Fruit fly (Drosophila melanogaster): ENCODE results near the gene Nmd3.
A peak's percentile ranks its signal among the peaks of the same experiment; 100 is the strongest.

The Nmd3 gene

dm6 chrX:2145690-2146470 lies 38.6 kb downstream of the Nmd3 start (continued):
- TF ChIP-seq CG17612 (GFP tag; IDR thresholded peaks at IDR 0.05) (no peak), CG4730 (GFP tag; IDR thresholded peaks at IDR 0.05) (no peak), BtbVII (GFP tag; optimal IDR thresholded peaks at IDR 0.05) (no peak), NC2α (GFP tag; optimal IDR thresholded peaks at IDR 0.05) (no peak), CG3995 (GFP tag; optimal IDR thresholded peaks at IDR 0.05) (peak; percentile 73), CG2120 (GFP tag; optimal IDR thresholded peaks at IDR 0.05) (peak; percentile 47), NFAT (GFP tag; IDR thresholded peaks at IDR 0.05) (peak; percentile 36; the same call in 1 of the 2 replicates), PHDP (tag; optimal IDR thresholded peaks at IDR 0.05) (peak; percentile 21), peb (GFP tag; IDR thresholded peaks at IDR 0.05) (no peak), CG8765 (GFP tag; IDR thresholded peaks at IDR 0.05) (no peak), CG12659 (GFP tag; optimal IDR thresholded peaks at IDR 0.05) (peak; percentile 21), CG17328 (GFP tag; IDR thresholded peaks at IDR 0.05) (no peak), Atf3 (GFP tag; optimal IDR thresholded peaks at IDR 0.05) (no peak), HLH4C (GFP tag; IDR thresholded peaks at IDR 0.05; ENCODE audit: partially characterized antibody) (peak; percentile 69), phol (tag; optimal IDR thresholded peaks at IDR 0.05) (peak; percentile 14), CG14965 (GFP tag; optimal IDR thresholded peaks at IDR 0.05; ENCODE audit: borderline replicate concordance) (no peak), Bgb (GFP tag; IDR thresholded peaks at IDR 0.05; ENCODE audit: partially characterized antibody) (peak; percentile 65), CG6791 (GFP tag; IDR thresholded peaks at IDR 0.05; ENCODE audit: partially characterized antibody) (peak; percentile 62; the same call in 2 of the 3 replicates), emc (GFP tag; optimal IDR thresholded peaks at IDR 0.05) (no peak), danr (GFP tag; IDR thresholded peaks at IDR 0.05) (0 out of 2 replicates have a peak, but pooled peaks have one; percentile 20), fd96Cb (tag; optimal IDR thresholded peaks at IDR 0.05) (no peak), Gug (GFP tag; IDR thresholded peaks at IDR 0.05) (peak; percentile 30; the same call in 1 of the 4 replicates), CG4328 (GFP tag; optimal IDR thresholded peaks at IDR 0.05) (peak; percentile 46), CG12744 (GFP tag; optimal IDR thresholded peaks at IDR 0.05) (no peak), CG10565 (GFP tag; optimal IDR thresholded peaks at IDR 0.05) (no peak), fd102C (GFP tag; optimal IDR thresholded peaks at IDR 0.05) (no peak), ham (GFP tag; IDR thresholded peaks at IDR 0.05) (no peak), unpg (GFP tag; optimal IDR thresholded peaks at IDR 0.05) (peak; percentile 22), CG31224 (GFP tag; IDR thresholded peaks at IDR 0.05) (no peak), Doc2 (GFP tag; IDR thresholded peaks at IDR 0.05) (no peak), CG12071 (GFP tag; optimal IDR thresholded peaks at IDR 0.05) (no peak), Pdp1 (GFP tag; optimal IDR thresholded peaks at IDR 0.05) (peak; percentile 22 to 51), CG17186 (GFP tag; optimal IDR thresholded peaks at IDR 0.05) (no peak), CG12769 (tag; optimal IDR thresholded peaks at IDR 0.05) (no peak), NC2β (GFP tag; optimal IDR thresholded peaks at IDR 0.05) (no peak), prd (optimal IDR thresholded peaks at IDR 0.05) (no peak), prd (GFP tag; IDR thresholded peaks at IDR 0.05) (peak; percentile 38; the same call in 1 of the 3 replicates), CG6254 (GFP tag; optimal IDR thresholded peaks at IDR 0.05) (no peak), sc (optimal IDR thresholded peaks at IDR 0.05) (no peak), sc (GFP tag; optimal IDR thresholded peaks at IDR 0.05) (no peak), trh (GFP tag; optimal IDR thresholded peaks at IDR 0.05) (no peak), ind (GFP tag; optimal IDR thresholded peaks at IDR 0.05) (peak; percentile 55), CG34224 (GFP tag; IDR thresholded peaks at IDR 0.05; ENCODE audit: partially characterized antibody) (peak; percentile 71; the same call in 2 of the 3 replicates), CG11247 (GFP tag; IDR thresholded peaks at IDR 0.05) (0 out of 2 replicates have a peak, but pooled peaks have one; percentile 6), lilli (GFP tag; optimal IDR thresholded peaks at IDR 0.05) (peak; percentile 37), toy (GFP tag; IDR thresholded peaks at IDR 0.05) (no peak), crol (GFP tag; IDR thresholded peaks at IDR 0.05) (no peak), CG1832 (GFP tag; optimal IDR thresholded peaks at IDR 0.05) (no peak), slbo (GFP tag; IDR thresholded peaks at IDR 0.05) (peak; percentile 45), odd (GFP tag; optimal IDR thresholded peaks at IDR 0.05) (no peak)

Measured in whole organism, embryonic.